Fruit fly (Drosophila melanogaster): Measurements from ENCODE around the gene Meics.
A peak's percentile ranks its signal among the peaks of the same experiment; 100 is the strongest.

Gene Meics

dm6 chr3L:13986330-13986729 lies 21.8 kb upstream of the Meics start, which contains the start of gene CG17362:
CG17362 (plus strand) TSS chr3L:13986620.
- TF ChIP-seq HHEX (GFP tag; optimal IDR thresholded peaks at IDR 0.05) (peak; percentile 28), Hmr (GFP tag; optimal IDR thresholded peaks at IDR 0.05) (peak; percentile 37), Blimp-1 (GFP tag; optimal IDR thresholded peaks at IDR 0.05) (no peak), Hmx (GFP tag; optimal IDR thresholded peaks at IDR 0.05) (no peak), lab (GFP tag; optimal IDR thresholded peaks at IDR 0.05) (peak; percentile 80), Meics (GFP tag; optimal IDR thresholded peaks at IDR 0.05) (peak; percentile 45), caup (GFP tag; optimal IDR thresholded peaks at IDR 0.05; ENCODE audit: severe bottlenecking) (no peak), CG15011 (GFP tag; optimal IDR thresholded peaks at IDR 0.05) (peak; percentile 13), pum (GFP tag; optimal IDR thresholded peaks at IDR 0.05) (no peak), CG6813 (GFP tag; optimal IDR thresholded peaks at IDR 0.05) (peak; percentile 18), E2f1 (GFP tag; IDR thresholded peaks at IDR 0.05) (no peak), yki (optimal IDR thresholded peaks at IDR 0.05) (no peak), Atf6 (GFP tag; IDR thresholded peaks at IDR 0.05) (peak; percentile 21; the same call in 1 of the 2 replicates), ewg (GFP tag; optimal IDR thresholded peaks at IDR 0.05) (no peak), CG11504 (tag; optimal IDR thresholded peaks at IDR 0.05) (no peak), ac (GFP tag; optimal IDR thresholded peaks at IDR 0.05) (no peak), Ets65A (GFP tag) (peak; percentile 41), Dip3 (GFP tag; optimal IDR thresholded peaks at IDR 0.05) (no peak), B-H2 (GFP tag; optimal IDR thresholded peaks at IDR 0.05) (peak; percentile 4), CG18599 (GFP tag; optimal IDR thresholded peaks at IDR 0.05) (peak; percentile 73), ap (GFP tag; IDR thresholded peaks at IDR 0.05) (no peak), danr (GFP tag; IDR thresholded peaks at IDR 0.05) (no peak), CG13123 (GFP tag; optimal IDR thresholded peaks at IDR 0.05) (no peak), Adf1 (GFP tag; IDR thresholded peaks at IDR 0.05) (no peak; the same call in 1 of the 2 replicates), ash1 (GFP tag; optimal IDR thresholded peaks at IDR 0.05) (no peak), CG15514 (GFP tag; optimal IDR thresholded peaks at IDR 0.05) (peak; percentile 24), schlank (tag; optimal IDR thresholded peaks at IDR 0.05) (peak; percentile 17), ems (GFP tag; optimal IDR thresholded peaks at IDR 0.05) (no peak), CG30403 (GFP tag; optimal IDR thresholded peaks at IDR 0.05) (no peak), CG6765 (GFP tag; optimal IDR thresholded peaks at IDR 0.05) (peak; percentile 21), Lim3 (GFP tag; IDR thresholded peaks at IDR 0.05) (no peak), CG2120 (GFP tag; optimal IDR thresholded peaks at IDR 0.05) (peak; percentile 14), CG10543 (GFP tag; optimal IDR thresholded peaks at IDR 0.05) (peak; percentile 17), Ravus (GFP tag; IDR thresholded peaks at IDR 0.05) (no peak)

dm6 chr3L:13982516-13982915 lies 18.0 kb upstream of the Meics start:
- no peak for TF ChIP-seq Poxn (GFP tag; IDR thresholded peaks at IDR 0.05)
- TF ChIP-seq Hr39 (optimal IDR thresholded peaks at IDR 0.05) = peak; percentile 68

dm6 chr3L:13973377-13974111 lies 9.0 kb upstream of the Meics start, which contains the start of the genes CG13738 and Hsc70-1:
CG13738 (minus strand) TSS chr3L:13973477.
Hsc70-1 (plus strand) TSS chr3L:13974061.
- peak; percentile 25 for TF ChIP-seq fd3F (GFP tag; optimal IDR thresholded peaks at IDR 0.05)
- TF ChIP-seq Ets97D (GFP tag; optimal IDR thresholded peaks at IDR 0.05) = no peak
- no peak for TF ChIP-seq luna (GFP tag; optimal IDR thresholded peaks at IDR 0.05)
- TF ChIP-seq inv (GFP tag; IDR thresholded peaks at IDR 0.05; ENCODE audit: partially characterized antibody) = no peak
- no peak for TF ChIP-seq CG12071 (GFP tag; optimal IDR thresholded peaks at IDR 0.05)
- no peak for TF ChIP-seq CG4282 (GFP tag; optimal IDR thresholded peaks at IDR 0.05)
- TF ChIP-seq CG13296 (GFP tag; optimal IDR thresholded peaks at IDR 0.05) = peak; percentile 39
- 0 out of 3 replicates have a peak, but pooled peaks have one; percentile 41 for TF ChIP-seq CG3726 (GFP tag; IDR thresholded peaks at IDR 0.05)
- no peak for TF ChIP-seq Six4 (GFP tag; optimal IDR thresholded peaks at IDR 0.05)
- TF ChIP-seq wdn (GFP tag; IDR thresholded peaks at IDR 0.05) = no peak
- TF ChIP-seq CG13424 (tag; optimal IDR thresholded peaks at IDR 0.05) = no peak

All from whole organism, embryonic.